Fruit fly (Drosophila melanogaster) whole organism, adult: ENCODE data around the gene wb.

Experiments
- CG11617 ChIP-seq: fragments of 200-800 bp; sonication (Bioruptor generic); optimal IDR thresholded peaks from 2 replicates; lab custom pipeline; 2017; ENCODE audit warnings: mild to moderate bottlenecking, missing biosample characterization, missing genetic modification reagents, missing genetic modification characterization
- CG12768 ChIP-seq: fragments of 200-800 bp; sonication (Bioruptor generic); optimal IDR thresholded peaks from 2 replicates; lab custom pipeline; 2017; ENCODE audit warnings: missing biosample characterization, missing genetic modification characterization, mild to moderate bottlenecking, moderate library complexity, missing genetic modification reagents
- CG14711 ChIP-seq: fragments of 200-800 bp; sonication (Bioruptor generic); optimal IDR thresholded peaks from 2 replicates; lab custom pipeline; 2018; ENCODE audit warnings: missing biosample characterization, mild to moderate bottlenecking, missing genetic modification characterization, moderate library complexity
- CG1620 ChIP-seq: fragments of 200-800 bp; sonication (Bioruptor generic); optimal IDR thresholded peaks from 2 replicates; lab custom pipeline; 2016; ENCODE audit warnings: missing biosample characterization, missing genetic modification characterization
- CG33017 ChIP-seq: fragments of 200-800 bp; sonication (Bioruptor generic); optimal IDR thresholded peaks from 2 replicates; lab custom pipeline; 2018; ENCODE audit warnings: missing biosample characterization, mild to moderate bottlenecking, missing genetic modification characterization, moderate library complexity
- CG5204 ChIP-seq: fragments of 200-800 bp; sonication (Bioruptor generic); optimal IDR thresholded peaks from 2 replicates; lab custom pipeline; 2016; ENCODE audit warnings: missing biosample characterization, missing genetic modification characterization
- CG7045 ChIP-seq: fragments of 200-800 bp; sonication (Bioruptor generic); optimal IDR thresholded peaks from 2 replicates; lab custom pipeline; 2017; ENCODE audit warnings: missing biosample characterization, mild to moderate bottlenecking, missing genetic modification characterization
- CG7101 ChIP-seq: fragments of 200-800 bp; sonication (Bioruptor generic); optimal IDR thresholded peaks from 2 replicates; lab custom pipeline; 2018; ENCODE audit warnings: missing biosample characterization, mild to moderate bottlenecking, missing genetic modification characterization, moderate library complexity
- Clk ChIP-seq: fragments of 200-800 bp; sonication (Bioruptor generic); optimal IDR thresholded peaks from 2 replicates; lab custom pipeline; 2017; ENCODE audit warnings: missing biosample characterization, missing genetic modification characterization
- Crg-1 ChIP-seq: fragments of 200-800 bp; sonication (Bioruptor generic); optimal IDR thresholded peaks from 2 replicates; lab custom pipeline; 2016; ENCODE audit warnings: missing biosample characterization, missing genetic modification characterization
- Hr96 ChIP-seq: fragments of 200-800 bp; sonication (Bioruptor generic); optimal IDR thresholded peaks from 2 replicates; lab custom pipeline; 2016; ENCODE audit warnings: missing biosample characterization, missing genetic modification characterization
- Mnt ChIP-seq: fragments of 200-800 bp; sonication (Bioruptor generic); optimal IDR thresholded peaks from 2 replicates; lab custom pipeline; 2016; ENCODE audit warnings: missing biosample characterization, mild to moderate bottlenecking, missing genetic modification characterization
- bab1 ChIP-seq: fragments of 200-800 bp; sonication (Bioruptor generic); optimal IDR thresholded peaks from 3 replicates; lab custom pipeline; 2019; ENCODE audit warnings: missing biosample characterization, mild to moderate bottlenecking, missing genetic modification characterization, moderate library complexity
- cic ChIP-seq: fragments of 200-800 bp; sonication (Bioruptor generic); optimal IDR thresholded peaks from 2 replicates; lab custom pipeline; 2017; ENCODE audit warnings: missing biosample characterization, mild to moderate bottlenecking, missing genetic modification characterization, moderate library complexity
- cnc ChIP-seq, 2 experiments: fragments of >200 bp; optimal IDR thresholded peaks; 2 replicates each; lab custom pipeline; 2017
- kay ChIP-seq: fragments of 200-800 bp; sonication (Bioruptor generic); peaks from one replicate; lab custom pipeline; 2016; ENCODE audit warnings: missing biosample characterization, missing genetic modification characterization, borderline replicate concordance
- ovo ChIP-seq: fragments of 200-800 bp; sonication (Bioruptor generic); optimal IDR thresholded peaks from 2 replicates; lab custom pipeline; 2016; ENCODE audit warnings: missing biosample characterization, missing genetic modification characterization
- pad ChIP-seq: fragments of 200-800 bp; sonication (Bioruptor generic); optimal IDR thresholded peaks from 3 replicates; lab custom pipeline; 2017; ENCODE audit warnings: missing biosample characterization, missing genetic modification characterization, mild to moderate bottlenecking, moderate library complexity, missing genetic modification reagents
- tj ChIP-seq: fragments of 200-800 bp; sonication (Bioruptor generic); optimal IDR thresholded peaks from 3 replicates; lab custom pipeline; 2017; ENCODE audit warnings: missing biosample characterization, mild to moderate bottlenecking, missing genetic modification characterization, moderate library complexity
- toe ChIP-seq: fragments of 200-800 bp; sonication (Bioruptor generic); optimal IDR thresholded peaks from 2 replicates; lab custom pipeline; 2016; ENCODE audit warnings: missing biosample characterization, missing genetic modification characterization

wb gene

dm6 chr2L:14308232-14308631 lies 45.4 kb downstream of the wb start:
- TF ChIP-seq CG12768 (GFP tag; lab: Kevin White, UChicago) = no peak
- no peak for TF ChIP-seq pad (GFP tag; lab: Kevin White, UChicago)
- no peak for TF ChIP-seq CG14711
- TF ChIP-seq Crg-1 (GFP tag; lab: Kevin White, UChicago) = no peak
- TF ChIP-seq cnc (optimal IDR thresholded peaks at IDR 0.05; lab: Kevin White, UChicago) = no peak

- TF ChIP-seq CG7101 = no peak
- no peak for TF ChIP-seq CG5204 (GFP tag; lab: Kevin White, UChicago)
- no peak for TF ChIP-seq Mnt (GFP tag; lab: Kevin White, UChicago)
- no peak for TF ChIP-seq ovo (GFP tag; lab: Kevin White, UChicago)
- no peak for TF ChIP-seq CG12768 (GFP tag; lab: Kevin White, UChicago)
- no peak for TF ChIP-seq Crg-1 (GFP tag; lab: Kevin White, UChicago)
- no peak for TF ChIP-seq Hr96 (GFP tag; lab: Kevin White, UChicago)
- TF ChIP-seq kay (GFP tag; lab: Kevin White, UChicago) = no peak
- TF ChIP-seq CG33017 = no peak
- TF ChIP-seq Clk (GFP tag; lab: Kevin White, UChicago) = no peak
- no peak for TF ChIP-seq tj (GFP tag; lab: Kevin White, UChicago)
Measured at dm6 chr2L:14308661-14309060, 45.8 kb downstream of the wb start.

dm6 chr2L:14316704-14317103 lies 53.9 kb downstream of the wb start:
- TF ChIP-seq kay (GFP tag; lab: Kevin White, UChicago) (no peak), CG1620 (GFP tag; lab: Kevin White, UChicago) (no peak), CG33017 (no peak), pad (GFP tag; lab: Kevin White, UChicago) (no peak)

dm6 chr2L:14317992-14318391 lies 55.2 kb downstream of the wb start:
- TF ChIP-seq CG1620 (GFP tag; lab: Kevin White, UChicago) = no peak
- TF ChIP-seq Crg-1 (GFP tag; lab: Kevin White, UChicago) = no peak
- no peak for TF ChIP-seq CG11617 (GFP tag; lab: Kevin White, UChicago)

- no peak for TF ChIP-seq Crg-1 (GFP tag; lab: Kevin White, UChicago)
- no peak for TF ChIP-seq CG11617 (GFP tag; lab: Kevin White, UChicago)
- TF ChIP-seq toe = no peak
- no peak for TF ChIP-seq cnc (optimal IDR thresholded peaks at IDR 0.05; lab: Kevin White, UChicago)
- TF ChIP-seq CG7101 = no peak
Measured at dm6 chr2L:14318600-14318999, 55.8 kb downstream of the wb start.

- TF ChIP-seq kay (GFP tag; lab: Kevin White, UChicago) (no peak), Clk (GFP tag; lab: Kevin White, UChicago) (no peak), CG14711 (no peak), CG5204 (GFP tag; lab: Kevin White, UChicago) (no peak), CG7101 (no peak), ovo (GFP tag; lab: Kevin White, UChicago) (no peak), cnc (optimal IDR thresholded peaks at IDR 0.05; lab: Kevin White, UChicago) (no peak), Crg-1 (GFP tag; lab: Kevin White, UChicago) (no peak), CG12768 (GFP tag; lab: Kevin White, UChicago) (no peak), CG33017 (no peak), Mnt (GFP tag; lab: Kevin White, UChicago) (no peak), CG7045 (GFP tag; lab: Kevin White, UChicago) (no peak), cic (GFP tag; lab: Kevin White, UChicago) (no peak)
Measured at dm6 chr2L:14319005-14319404, 56.2 kb downstream of the wb start.

DNA sequence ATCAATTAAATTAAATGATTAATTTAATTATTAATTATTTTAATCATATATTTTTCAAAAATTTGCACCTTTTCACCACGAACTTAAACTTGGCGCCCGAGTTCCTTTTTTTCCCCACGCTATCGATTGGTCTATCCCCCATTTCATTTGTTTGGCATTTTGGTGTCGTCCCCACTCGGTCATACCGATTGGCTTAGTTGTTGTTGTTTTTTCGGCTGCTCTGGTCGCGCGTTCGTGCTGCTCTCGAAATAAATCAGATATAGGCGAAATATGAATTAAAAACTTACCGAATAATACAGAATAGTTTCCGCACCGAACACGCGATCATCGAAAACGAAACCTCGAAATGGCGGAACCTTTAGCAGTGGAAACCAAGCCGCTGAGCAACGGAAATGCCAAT lies 71.1 kb downstream of the wb start, which contains the start of gene CG33090:
Gene CG33090 (plus strand): TSS at position 194 of the 400 bp plus-strand sequence.
- TF ChIP-seq Hr96 (GFP tag; lab: Kevin White, UChicago) (no peak), CG12768 (GFP tag; lab: Kevin White, UChicago) (no peak), cnc (optimal IDR thresholded peaks at IDR 0.05; lab: Kevin White, UChicago) (no peak), tj (GFP tag; lab: Kevin White, UChicago) (no peak)

DNA sequence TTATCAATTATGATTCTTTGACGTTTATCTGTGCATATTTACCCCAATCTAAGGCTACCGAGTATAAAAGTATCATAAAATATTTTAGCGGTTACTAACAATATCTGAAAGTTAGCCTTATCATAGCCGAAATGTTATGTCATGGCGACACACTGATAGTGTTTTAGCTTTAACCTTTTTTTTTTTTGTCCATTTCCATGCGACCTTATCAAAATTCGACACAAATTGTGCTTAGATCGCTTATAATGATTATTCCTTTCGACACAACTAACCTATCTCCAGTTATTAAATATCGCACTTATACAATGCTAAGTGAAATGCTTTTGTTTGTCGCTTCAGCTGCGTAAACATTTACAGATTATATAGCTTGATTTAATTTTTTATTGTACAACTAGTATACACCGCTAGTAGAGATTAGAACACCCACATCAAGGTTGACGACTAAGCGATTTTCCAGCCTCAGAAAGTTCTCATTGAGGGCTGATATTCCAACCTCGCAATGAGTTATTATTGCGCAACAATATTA lies 73.5 kb downstream of the wb start:
- peak; percentile 38 for TF ChIP-seq cic (GFP tag; lab: Kevin White, UChicago)
- peak; percentile 43 for TF ChIP-seq CG7101
- TF ChIP-seq kay (GFP tag; lab: Kevin White, UChicago) = peak; percentile 75
- TF ChIP-seq CG7045 (GFP tag; lab: Kevin White, UChicago) = peak; percentile 39
- TF ChIP-seq toe = no peak
- TF ChIP-seq CG33017 = peak; percentile 62
- no peak for TF ChIP-seq bab1 (GFP tag; lab: Kevin White, UChicago)
- TF ChIP-seq CG12768 (GFP tag; lab: Kevin White, UChicago) = peak; percentile 10
